Worm (Caenorhabditis elegans) whole organism, L4 larva: Measurements from ENCODE around the gene srh-34.

ENCODE experiments used
- F49E8.2 ChIP-seq: sonication (generic microtip); optimal IDR thresholded peaks from 2 replicates; lab custom pipeline; 2016; ENCODE audit warnings: missing compliant biosample characterization, mild to moderate bottlenecking, missing genetic modification characterization, borderline replicate concordance
- aly-2 ChIP-seq: sonication (generic microtip); optimal IDR thresholded peaks from 2 replicates; lab custom pipeline; 2018; ENCODE audit warnings: missing biosample characterization, missing genetic modification characterization
- ama-1 ChIP-seq: fragments of 150-350 bp; optimal IDR thresholded peaks from 2 replicates; lab custom pipeline; 2014; ENCODE audit warnings: inconsistent platforms, mixed read lengths
- daf-19 ChIP-seq: fragments of 200-800 bp; sonication (Bioruptor generic); conservative IDR thresholded peaks from 2 replicates; pipeline ENCODE4 v1.3.6; 2022; ENCODE audit warnings: missing genetic modification characterization, missing compliant biosample characterization
- jun-1 ChIP-seq: fragments of 150-350 bp; optimal IDR thresholded peaks from 2 replicates; lab custom pipeline; 2014; ENCODE audit warnings: missing biosample characterization, missing genetic modification reagents, missing genetic modification characterization
- lir-3 ChIP-seq: sonication (generic microtip); optimal IDR thresholded peaks from 2 replicates; lab custom pipeline; 2016; ENCODE audit warnings: mild to moderate bottlenecking, missing genetic modification characterization, missing compliant biosample characterization
- lsy-2 ChIP-seq, 2 experiments: fragments of 150-350 bp in 1 of 2; sonication (generic microtip) in 1 of 2; optimal IDR thresholded peaks; 2 replicates each; lab custom pipeline; 2014 to 2017; ENCODE audit warnings: missing biosample characterization in 2 of 2, missing genetic modification characterization in 2 of 2
- skn-1 ChIP-seq: fragments of 150-350 bp; optimal IDR thresholded peaks from 2 replicates; lab custom pipeline; 2014; ENCODE audit warnings: missing biosample characterization, missing genetic modification characterization
- tra-1 ChIP-seq: fragments of 200-800 bp; sonication (Bioruptor generic); IDR thresholded peaks from 2 replicates; pipeline ENCODE4 v1.3.6; 2022; ENCODE audit warnings: missing genetic modification reagents, missing genetic modification characterization, missing compliant biosample characterization
- zfp-2 ChIP-seq: sonication (generic microtip); optimal IDR thresholded peaks from 2 replicates; lab custom pipeline; 2016; ENCODE audit warnings: mild to moderate bottlenecking, missing genetic modification characterization, missing compliant biosample characterization
- zip-2 ChIP-seq: fragments of 150-350 bp; optimal IDR thresholded peaks from 2 replicates; lab custom pipeline; 2014; ENCODE audit warnings: missing biosample characterization, missing genetic modification characterization

DNA sequence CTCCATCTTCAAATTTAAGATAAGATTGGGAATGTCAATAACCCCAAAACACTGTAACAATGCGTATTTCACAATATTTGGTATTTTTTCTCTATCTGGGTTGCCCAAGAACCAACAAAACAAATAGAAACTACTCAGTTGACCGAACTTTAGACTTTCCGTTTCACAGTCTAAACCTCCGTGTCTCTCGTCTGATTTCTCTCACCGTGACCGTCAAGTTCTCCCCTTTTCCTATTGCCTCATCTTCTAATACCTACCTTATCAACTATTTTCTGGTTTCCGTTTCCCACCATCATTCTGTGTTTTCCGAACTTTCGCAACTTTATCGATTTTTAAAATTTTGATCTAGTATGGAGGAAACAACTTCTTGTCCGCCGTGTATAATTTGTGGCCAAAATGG is 47.8 kb upstream of the srh-34 start, which contains the start of gene nhr-131:
- TF ChIP-seq ama-1 (lab: Kevin White, UChicago) (no peak), aly-2 (tag; lab: Kevin White, UChicago) (no peak), jun-1 (tag; lab: Kevin White, UChicago) (no peak), skn-1 (tag; lab: Kevin White, UChicago) (no peak), lsy-2 (tag; optimal IDR thresholded peaks at IDR 0.05; lab: Kevin White, UChicago) (no peak), lir-3 (tag; lab: Kevin White, UChicago) (no peak), zip-2 (no peak), zfp-2 (tag; lab: Kevin White, UChicago) (no peak), F49E8.2 (tag; lab: Kevin White, UChicago) (no peak), tra-1 (GFP tag; lab: Robert Waterston, UW) (no peak), daf-19 (GFP tag; lab: Robert Waterston, UW) (no peak)
